Fruit fly (Drosophila melanogaster) whole organism, prepupa: ENCODE data around the gene CG12398.
A peak's percentile ranks its signal among the peaks of the same experiment; 100 is the strongest.

Experiments
- Blimp-1 ChIP-seq: fragments of 200-800 bp; sonication (Bioruptor generic); optimal IDR thresholded peaks from 3 replicates; lab custom pipeline; 2017; ENCODE audit warnings: missing biosample characterization, missing genetic modification characterization, mild to moderate bottlenecking, moderate library complexity, missing genetic modification reagents
- CG10631 ChIP-seq: fragments of 200-800 bp; sonication (Bioruptor generic); optimal IDR thresholded peaks from 2 replicates; lab custom pipeline; 2016; ENCODE audit warnings: missing biosample characterization, missing genetic modification characterization
- CG10669 ChIP-seq: fragments of 200-800 bp; sonication (Bioruptor generic); optimal IDR thresholded peaks from 3 replicates; lab custom pipeline; 2018; ENCODE audit warnings: missing biosample characterization, mild to moderate bottlenecking, missing genetic modification characterization, moderate library complexity
- CG11294 ChIP-seq: fragments of 200-800 bp; sonication (Bioruptor generic); IDR thresholded peaks from 2 replicates; pipeline ENCODE4 v1.3.6; 2022; ENCODE audit warnings: missing biosample characterization, missing genetic modification characterization
- CG11762 ChIP-seq: fragments of 200-800 bp; sonication (Bioruptor generic); optimal IDR thresholded peaks from 3 replicates; lab custom pipeline; 2016; ENCODE audit warnings: missing biosample characterization, missing genetic modification characterization; ENCODE audit not compliant: insufficient read depth
- CG11902 ChIP-seq: fragments of 200-800 bp; sonication (Bioruptor generic); optimal IDR thresholded peaks from 3 replicates; lab custom pipeline; 2016; ENCODE audit warnings: missing biosample characterization, missing genetic modification characterization
- CG15336 ChIP-seq: fragments of 200-800 bp; sonication (Bioruptor generic); IDR thresholded peaks from 2 replicates; pipeline ENCODE4 v1.3.6; 2022; ENCODE audit warnings: missing biosample characterization, missing genetic modification characterization
- CG1621 ChIP-seq: fragments of 200-800 bp; sonication (Bioruptor generic); optimal IDR thresholded peaks from 3 replicates; lab custom pipeline; 2018; ENCODE audit warnings: missing biosample characterization, mild to moderate bottlenecking, missing genetic modification characterization
- CG16779 ChIP-seq: fragments of 200-800 bp; sonication (Bioruptor generic); optimal IDR thresholded peaks from 3 replicates; lab custom pipeline; 2017; ENCODE audit warnings: missing biosample characterization, mild to moderate bottlenecking, missing genetic modification characterization
- CG31627 ChIP-seq: fragments of 200-800 bp; sonication (Bioruptor generic); optimal IDR thresholded peaks from 3 replicates; lab custom pipeline; 2016; ENCODE audit warnings: missing biosample characterization, missing genetic modification characterization
- CG32006 ChIP-seq: fragments of 200-800 bp; sonication (Bioruptor generic); optimal IDR thresholded peaks from 3 replicates; lab custom pipeline; 2017; ENCODE audit warnings: missing biosample characterization, mild to moderate bottlenecking, missing genetic modification characterization
- CG34406 ChIP-seq: fragments of 200-800 bp; sonication (Bioruptor generic); optimal IDR thresholded peaks from 3 replicates; lab custom pipeline; 2016; ENCODE audit warnings: missing biosample characterization, missing genetic modification characterization
- CG4318 ChIP-seq: fragments of 200-800 bp; sonication (Bioruptor generic); optimal IDR thresholded peaks from 3 replicates; lab custom pipeline; 2017; ENCODE audit warnings: missing biosample characterization, mild to moderate bottlenecking, missing genetic modification characterization
- CG6163 ChIP-seq: fragments of 200-800 bp; sonication (Bioruptor generic); IDR thresholded peaks from 3 replicates; pipeline ENCODE4 v1.3.6; 2022; ENCODE audit warnings: missing biosample characterization, missing genetic modification characterization
- CG6276 ChIP-seq: fragments of 200-800 bp; sonication (Bioruptor generic); optimal IDR thresholded peaks from 2 replicates; lab custom pipeline; 2017; ENCODE audit warnings: missing biosample characterization, mild to moderate bottlenecking, missing genetic modification characterization
- CG6792 ChIP-seq: fragments of 200-800 bp; sonication (Bioruptor generic); optimal IDR thresholded peaks from 3 replicates; lab custom pipeline; 2016; ENCODE audit warnings: missing biosample characterization, missing genetic modification characterization
- CG6808 ChIP-seq: fragments of 200-800 bp; sonication (Bioruptor generic); optimal IDR thresholded peaks from 3 replicates; lab custom pipeline; 2017; ENCODE audit warnings: missing biosample characterization, missing genetic modification characterization, mild to moderate bottlenecking, moderate library complexity, missing genetic modification reagents
- CG6854 ChIP-seq: fragments of 200-800 bp; sonication (Bioruptor generic); optimal IDR thresholded peaks from 2 replicates; lab custom pipeline; 2017; ENCODE audit warnings: missing biosample characterization, mild to moderate bottlenecking, missing genetic modification characterization
- CG7368 ChIP-seq: fragments of 200-800 bp; sonication (Bioruptor generic); optimal IDR thresholded peaks from 3 replicates; lab custom pipeline; 2016; ENCODE audit warnings: missing biosample characterization, missing genetic modification characterization
- CG8119 ChIP-seq: fragments of 200-800 bp; sonication (Bioruptor generic); IDR thresholded peaks from 3 replicates; pipeline ENCODE4 v1.3.6; 2022; ENCODE audit warnings: missing biosample characterization, missing genetic modification characterization
- CG8319 ChIP-seq: fragments of 200-800 bp; sonication (Bioruptor generic); optimal IDR thresholded peaks from 3 replicates; lab custom pipeline; 2016; ENCODE audit warnings: missing biosample characterization, missing genetic modification characterization
- CG8632 ChIP-seq: fragments of 200-800 bp; sonication (Bioruptor generic); optimal IDR thresholded peaks from 3 replicates; lab custom pipeline; 2016; ENCODE audit warnings: missing biosample characterization, missing genetic modification characterization
- CG9139 ChIP-seq: fragments of 200-800 bp; sonication (Bioruptor generic); optimal IDR thresholded peaks from 3 replicates; lab custom pipeline; 2017; ENCODE audit warnings: missing biosample characterization, mild to moderate bottlenecking, missing genetic modification characterization
- Eip75B ChIP-seq: fragments of 200-800 bp; sonication (Bioruptor generic); optimal IDR thresholded peaks from 3 replicates; lab custom pipeline; 2016; ENCODE audit warnings: missing biosample characterization, missing genetic modification characterization
- Eip93F ChIP-seq: fragments of 200-800 bp; sonication (Bioruptor generic); optimal IDR thresholded peaks from 2 replicates; lab custom pipeline; 2016; ENCODE audit warnings: missing biosample characterization, mild to moderate bottlenecking, missing genetic modification characterization
- Gug ChIP-seq: fragments of 200-800 bp; sonication (Bioruptor generic); IDR thresholded peaks from 2 replicates; pipeline ENCODE4 v1.3.6; 2022; ENCODE audit warnings: missing biosample characterization, missing genetic modification characterization
- Hr38 ChIP-seq: sonication (Bioruptor generic); optimal IDR thresholded peaks from 2 replicates; lab custom pipeline; 2016; ENCODE audit warnings: missing biosample characterization, missing genetic modification characterization
- Hr39 ChIP-seq: fragments of 200-800 bp; sonication (Bioruptor generic); optimal IDR thresholded peaks from 2 replicates; lab custom pipeline; 2016; ENCODE audit warnings: missing biosample characterization, missing genetic modification characterization
- Hr4 ChIP-seq: fragments of 200-800 bp; sonication (Bioruptor generic); optimal IDR thresholded peaks from 3 replicates; lab custom pipeline; 2016; ENCODE audit warnings: missing biosample characterization, missing genetic modification characterization
- Lpt ChIP-seq: fragments of 200-800 bp; sonication (Bioruptor generic); optimal IDR thresholded peaks from 3 replicates; lab custom pipeline; 2016; ENCODE audit warnings: missing biosample characterization, missing genetic modification characterization
- Met ChIP-seq: fragments of 200-800 bp; sonication (Bioruptor generic); optimal IDR thresholded peaks from 3 replicates; lab custom pipeline; 2016; ENCODE audit warnings: missing biosample characterization, missing genetic modification characterization
- OdsH ChIP-seq: fragments of 200-800 bp; sonication (Bioruptor generic); optimal IDR thresholded peaks from 3 replicates; lab custom pipeline; 2016; ENCODE audit warnings: missing biosample characterization, missing genetic modification characterization
- Smox ChIP-seq: fragments of 200-800 bp; sonication (Bioruptor generic); optimal IDR thresholded peaks from 3 replicates; lab custom pipeline; 2016; ENCODE audit warnings: missing biosample characterization, missing genetic modification characterization
- Sox14 ChIP-seq: fragments of 200-800 bp; sonication (Bioruptor generic); optimal IDR thresholded peaks from 3 replicates; lab custom pipeline; 2016; ENCODE audit warnings: missing biosample characterization, missing genetic modification characterization
- Sox15 ChIP-seq: fragments of 200-800 bp; sonication (Bioruptor generic); optimal IDR thresholded peaks from 3 replicates; lab custom pipeline; 2016; ENCODE audit warnings: missing biosample characterization, missing genetic modification characterization
- acj6 ChIP-seq: fragments of 200-800 bp; sonication (Bioruptor generic); optimal IDR thresholded peaks from 3 replicates; lab custom pipeline; 2016; ENCODE audit warnings: missing biosample characterization, missing genetic modification characterization
- cyc ChIP-seq: fragments of 200-800 bp; sonication (Bioruptor generic); optimal IDR thresholded peaks from 3 replicates; lab custom pipeline; 2016; ENCODE audit warnings: missing biosample characterization, missing genetic modification characterization
- dac ChIP-seq: fragments of 200-800 bp; sonication (Bioruptor generic); optimal IDR thresholded peaks from 2 replicates; lab custom pipeline; 2017; ENCODE audit warnings: missing biosample characterization, mild to moderate bottlenecking, missing genetic modification characterization
- dsx ChIP-seq: fragments of 200-800 bp; optimal IDR thresholded peaks from 3 replicates; lab custom pipeline; 2019; ENCODE audit warnings: missing biosample characterization, mild to moderate bottlenecking, missing genetic modification characterization, moderate library complexity; ENCODE audit not compliant: poor library complexity, severe bottlenecking
- eg ChIP-seq: fragments of 200-800 bp; sonication (Bioruptor generic); IDR thresholded peaks from 3 replicates; pipeline ENCODE4 v1.3.6; 2022; ENCODE audit warnings: missing biosample characterization, missing genetic modification characterization
- esn ChIP-seq: fragments of 200-800 bp; sonication (Bioruptor generic); optimal IDR thresholded peaks from 2 replicates; lab custom pipeline; 2016; ENCODE audit warnings: missing biosample characterization, mild to moderate bottlenecking, missing genetic modification characterization, moderate library complexity
- fd85E ChIP-seq: fragments of 200-800 bp; sonication (Bioruptor generic); optimal IDR thresholded peaks from 3 replicates; lab custom pipeline; 2016; ENCODE audit warnings: missing biosample characterization, missing genetic modification characterization
- lz ChIP-seq: fragments of 200-800 bp; sonication (Bioruptor generic); optimal IDR thresholded peaks from 3 replicates; lab custom pipeline; 2016; ENCODE audit warnings: missing biosample characterization, missing genetic modification characterization
- net ChIP-seq: fragments of 200-800 bp; sonication (Bioruptor generic); optimal IDR thresholded peaks from 3 replicates; lab custom pipeline; 2016; ENCODE audit warnings: missing biosample characterization, missing genetic modification characterization
- pdm3 ChIP-seq: fragments of 200-800 bp; sonication (Bioruptor generic); optimal IDR thresholded peaks from 3 replicates; lab custom pipeline; 2016; ENCODE audit warnings: missing biosample characterization, missing genetic modification characterization
- salr ChIP-seq, 2 experiments: fragments of 200-800 bp; sonication (Bioruptor generic); optimal IDR thresholded peaks; 3 replicates each; lab custom pipeline; 2016 to 2018; ENCODE audit warnings: missing biosample characterization in 2 of 2, missing genetic modification characterization in 2 of 2, mild to moderate bottlenecking in 1 of 2
- spab ChIP-seq: fragments of 200-800 bp; sonication (Bioruptor generic); optimal IDR thresholded peaks from 2 replicates; lab custom pipeline; 2017; ENCODE audit warnings: missing biosample characterization, mild to moderate bottlenecking, missing genetic modification characterization, missing genetic modification reagents
- ss ChIP-seq, 2 experiments: fragments of 200-800 bp; sonication (Bioruptor generic); optimal IDR thresholded peaks; 2 replicates in 1 of 2; 3 replicates in 1 of 2; lab custom pipeline; 2017 to 2018; ENCODE audit warnings: mild to moderate bottlenecking in 2 of 2, missing biosample characterization in 2 of 2, missing genetic modification characterization in 2 of 2, moderate library complexity in 1 of 2
- svp ChIP-seq: fragments of 200-800 bp; sonication (Bioruptor generic); peaks from one replicate; lab custom pipeline; 2016; ENCODE audit warnings: missing biosample characterization, missing genetic modification characterization

The CG12398 gene

DNA sequence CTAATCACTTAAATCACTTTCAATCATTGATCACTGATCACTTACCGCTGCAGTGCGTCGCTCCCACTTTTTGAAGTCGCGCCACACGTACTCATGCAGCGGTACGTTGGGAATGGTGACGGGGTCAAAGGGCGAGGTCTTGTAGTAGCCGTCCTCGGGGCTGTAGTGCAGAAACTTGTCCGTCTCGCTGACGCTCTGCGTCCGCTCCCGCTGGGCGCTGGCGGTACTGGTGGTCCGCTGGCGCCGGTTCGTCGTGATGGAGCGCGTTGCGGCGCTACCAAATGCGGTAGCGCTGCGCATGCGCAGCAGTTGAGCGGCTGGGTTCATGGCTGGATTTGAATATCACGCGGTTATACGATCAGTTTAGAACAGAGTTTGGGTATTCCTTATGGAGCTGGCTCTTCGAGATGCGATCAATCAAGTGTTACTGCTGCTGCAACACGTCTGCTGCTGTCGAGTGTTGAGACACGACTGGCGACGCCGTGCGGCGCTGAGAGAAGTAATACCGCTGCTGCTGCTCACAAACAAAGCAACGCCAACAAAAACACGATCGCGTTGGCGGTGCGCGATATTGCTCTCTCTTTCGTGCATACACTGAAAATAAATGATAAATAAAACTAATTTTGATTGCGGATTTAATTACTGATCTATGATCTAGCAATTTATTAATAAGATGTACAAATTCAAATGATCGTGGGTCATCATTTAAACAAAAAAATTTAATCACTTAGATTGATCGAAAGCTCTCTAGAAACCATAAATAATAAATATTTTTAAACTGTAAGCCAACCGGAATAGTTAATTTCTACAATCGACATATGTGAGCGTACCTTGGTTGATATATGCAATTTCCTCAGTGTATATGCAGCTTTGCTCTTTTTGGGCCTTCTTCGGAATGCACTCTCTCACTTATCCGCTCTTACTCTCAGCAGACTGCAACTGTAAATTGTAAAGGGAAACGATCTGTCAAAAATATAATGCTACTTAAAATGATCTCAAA, 37.0 kb upstream of the CG12398 start:
- TF ChIP-seq acj6 (GFP tag; lab: Kevin White, UChicago): peak; percentile 98
- TF ChIP-seq dsx (GFP tag; lab: Kevin White, UChicago): peak; percentile 97
- TF ChIP-seq CG32006 (GFP tag; lab: Kevin White, UChicago): peak; percentile 99
- peak; percentile 97 for TF ChIP-seq CG16779
- peak; percentile 99 for TF ChIP-seq lz (GFP tag; lab: Kevin White, UChicago)
- peak; percentile 98 for TF ChIP-seq Hr39 (GFP tag; lab: Kevin White, UChicago)
- TF ChIP-seq pdm3 (GFP tag; lab: Kevin White, UChicago): peak; percentile 99
- peak; percentile 98 for TF ChIP-seq Eip75B (GFP tag; lab: Kevin White, UChicago)
- TF ChIP-seq OdsH (GFP tag; lab: Kevin White, UChicago): peak; percentile 98
- peak; percentile 98 for TF ChIP-seq CG10631 (GFP tag; lab: Kevin White, UChicago)
- peak; percentile 95 for TF ChIP-seq CG7368 (GFP tag; lab: Kevin White, UChicago)
- peak; percentile 99 for TF ChIP-seq CG34406 (GFP tag; lab: Kevin White, UChicago)
- peak; percentile 98 to 99 for TF ChIP-seq ss (GFP tag; optimal IDR thresholded peaks at IDR 0.05; lab: Kevin White, UChicago)
- TF ChIP-seq CG1621 (tag; lab: Kevin White, UChicago): peak; percentile 95
- peak; percentile 97 for TF ChIP-seq Eip93F (GFP tag; lab: Kevin White, UChicago)
- peak; percentile 98 for TF ChIP-seq CG6808
- peak; percentile 98 for TF ChIP-seq Hr4 (GFP tag; lab: Kevin White, UChicago)
- peak; percentile 94 to 99 for TF ChIP-seq salr (GFP tag; optimal IDR thresholded peaks at IDR 0.05; lab: Kevin White, UChicago)
- TF ChIP-seq net: peak; percentile 98
- peak; percentile 97 for TF ChIP-seq dac (GFP tag; lab: Kevin White, UChicago)
- TF ChIP-seq fd85E (GFP tag; lab: Kevin White, UChicago): peak; percentile 91
- peak; percentile 99 for TF ChIP-seq Sox14 (GFP tag; lab: Kevin White, UChicago)
- peak; percentile 97 for TF ChIP-seq Gug (GFP tag; lab: Robert Waterston, UW)
- TF ChIP-seq cyc (GFP tag; lab: Kevin White, UChicago): peak; percentile 98
- peak; percentile 98 for TF ChIP-seq Lpt
- TF ChIP-seq Hr38 (GFP tag; lab: Kevin White, UChicago): peak; percentile 55
- TF ChIP-seq esn (GFP tag; lab: Kevin White, UChicago): peak; percentile 99
- peak; percentile 94 for TF ChIP-seq CG11294
- TF ChIP-seq CG4318 (GFP tag; lab: Kevin White, UChicago): peak; percentile 97
- TF ChIP-seq CG6276: peak; percentile 99
- TF ChIP-seq CG8632 (GFP tag; lab: Kevin White, UChicago): peak; percentile 98
- TF ChIP-seq CG15336 (GFP tag; lab: Robert Waterston, UW): peak; percentile 99
- peak; percentile 95 for TF ChIP-seq CG6163 (GFP tag; lab: Robert Waterston, UW)
- TF ChIP-seq CG6792 (GFP tag; lab: Kevin White, UChicago): peak; percentile 99
- peak; percentile 97 for TF ChIP-seq CG11902 (GFP tag; lab: Kevin White, UChicago)
- TF ChIP-seq CG6854 (GFP tag; lab: Kevin White, UChicago): peak; percentile 99
- TF ChIP-seq CG31627: peak; percentile 98
- TF ChIP-seq CG11762: peak; percentile 98
- peak; percentile 99 for TF ChIP-seq Met (GFP tag; lab: Kevin White, UChicago)
- TF ChIP-seq Blimp-1 (GFP tag; lab: Kevin White, UChicago): peak; percentile 97
- peak; percentile 99 for TF ChIP-seq CG10669 (GFP tag; lab: Kevin White, UChicago)
- peak; percentile 98 for TF ChIP-seq Sox15 (GFP tag; lab: Kevin White, UChicago)
- peak; percentile 97 for TF ChIP-seq CG8319 (GFP tag; lab: Kevin White, UChicago)
- TF ChIP-seq Smox: peak; percentile 99
- TF ChIP-seq svp (GFP tag; lab: Kevin White, UChicago): peak; percentile 100
- peak; percentile 96 for TF ChIP-seq eg (GFP tag; lab: Robert Waterston, UW)
- peak; percentile 96 for TF ChIP-seq CG9139 (GFP tag; lab: Kevin White, UChicago)
- TF ChIP-seq CG8119: peak; percentile 99
- peak; percentile 98 for TF ChIP-seq spab (GFP tag; lab: Kevin White, UChicago)
